Worm (Caenorhabditis elegans) whole organism, L1 larva: ENCODE measurements around the gene gmap-2.

Source experiments
- alr-1 ChIP-seq: fragments of 200-800 bp; sonication (Bioruptor generic); optimal IDR thresholded peaks from 2 replicates; lab custom pipeline; 2018; ENCODE audit warnings: borderline replicate concordance, mild to moderate bottlenecking, missing genetic modification characterization, missing compliant biosample characterization
- aly-2 ChIP-seq: fragments of 150-350 bp; optimal IDR thresholded peaks from 2 replicates; lab custom pipeline; 2014; ENCODE audit warnings: missing biosample characterization, missing genetic modification characterization
- ceh-82 ChIP-seq, 3 experiments: fragments of 150-350 bp in 1 of 3; sonication (generic microtip) in 2 of 3; optimal IDR thresholded peaks; 2 replicates each; lab custom pipeline; 2014 to 2017; ENCODE audit warnings: missing biosample characterization in 3 of 3, missing genetic modification characterization in 3 of 3
- ceh-88 ChIP-seq: fragments of 200-800 bp; sonication (Bioruptor generic); IDR thresholded peaks from 2 replicates; pipeline ENCODE4 v1.3.6; 2022; ENCODE audit warnings: missing genetic modification characterization, missing compliant biosample characterization
- fos-1 ChIP-seq: fragments of 150-350 bp; optimal IDR thresholded peaks from 2 replicates; lab custom pipeline; 2014; ENCODE audit warnings: missing biosample characterization, missing genetic modification characterization
- lin-15B ChIP-seq: fragments of 150-350 bp; sonication (generic microtip); optimal IDR thresholded peaks from 3 replicates; lab custom pipeline; 2014; ENCODE audit warnings: missing biosample characterization, missing genetic modification characterization
- lin-39 ChIP-seq: fragments of 150-350 bp; optimal IDR thresholded peaks from 2 replicates; lab custom pipeline; 2014; ENCODE audit warnings: missing biosample characterization, missing genetic modification reagents, missing genetic modification characterization
- mef-2 ChIP-seq: fragments of 150-350 bp; optimal IDR thresholded peaks from 2 replicates; lab custom pipeline; 2014; ENCODE audit warnings: missing biosample characterization, missing genetic modification characterization
- mep-1 ChIP-seq: fragments of 150-350 bp; optimal IDR thresholded peaks from 2 replicates; lab custom pipeline; 2014; ENCODE audit warnings: missing biosample characterization, missing genetic modification characterization
- nhr-12 ChIP-seq: sonication (generic microtip); optimal IDR thresholded peaks from 2 replicates; lab custom pipeline; 2017; ENCODE audit warnings: missing biosample characterization, missing genetic modification characterization
- nhr-47 ChIP-seq: sonication (generic microtip); optimal IDR thresholded peaks from 2 replicates; lab custom pipeline; 2016; ENCODE audit warnings: mild to moderate bottlenecking, missing genetic modification characterization, moderate library complexity, missing compliant biosample characterization
- skn-1 ChIP-seq: fragments of 150-350 bp; optimal IDR thresholded peaks from 2 replicates; lab custom pipeline; 2014; ENCODE audit warnings: missing biosample characterization, missing genetic modification characterization
- unc-130 ChIP-seq: fragments of 150-350 bp; optimal IDR thresholded peaks from 2 replicates; lab custom pipeline; 2017; ENCODE audit warnings: missing biosample characterization, missing genetic modification characterization, inconsistent platforms

DNA sequence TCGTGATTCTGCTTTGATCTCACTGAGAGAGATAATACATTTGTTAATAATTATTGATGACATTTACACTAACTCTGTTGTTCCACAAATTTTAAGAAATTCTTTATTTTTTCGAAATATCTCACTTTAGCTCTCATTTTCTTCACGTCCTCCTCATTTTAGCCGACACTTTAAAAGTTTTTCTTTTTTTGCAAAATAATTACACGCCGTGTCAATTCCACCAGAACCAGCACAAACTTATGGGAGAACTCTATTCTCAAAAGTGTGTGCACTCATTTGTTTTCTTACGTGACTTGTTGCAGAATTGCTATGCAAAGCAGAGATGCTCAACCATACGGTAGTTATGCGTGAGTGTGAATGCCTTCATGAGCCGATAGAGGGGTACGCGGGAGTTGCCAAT lies 22.1 kb upstream of the gmap-2 start, which contains the start of gene frpr-2:
- TF ChIP-seq skn-1 (tag; lab: Kevin White, UChicago) (no peak), lin-39 (tag; lab: Kevin White, UChicago) (no peak), nhr-12 (tag; lab: Kevin White, UChicago) (no peak), alr-1 (tag; lab: Kevin White, UChicago) (no peak), mef-2 (no peak), unc-130 (tag; lab: Kevin White, UChicago) (no peak), fos-1 (no peak), ceh-82 (tag; optimal IDR thresholded peaks at IDR 0.05; lab: Kevin White, UChicago) (no peak), nhr-47 (tag; lab: Kevin White, UChicago) (no peak), mep-1 (tag; lab: Kevin White, UChicago) (no peak), aly-2 (no peak), ceh-88 (GFP tag; lab: Robert Waterston, UW) (no peak), lin-15B (tag; lab: Kevin White, UChicago) (no peak)
